Fruit fly (Drosophila melanogaster) whole organism, embryonic: Measurements from ENCODE around the gene CG13365.

Experiments
- CG10959 ChIP-seq: fragments of 200-800 bp; sonication (Bioruptor generic); IDR thresholded peaks from 2 replicates; pipeline ENCODE4 v1.3.6; 2022; ENCODE audit warnings: missing biosample characterization, missing genetic modification characterization
- CG12744 ChIP-seq: fragments of 200-800 bp; sonication (Bioruptor generic); optimal IDR thresholded peaks from 2 replicates; lab custom pipeline; 2016; ENCODE audit warnings: missing biosample characterization, missing genetic modification characterization
- CG13424 ChIP-seq: fragments of 200-800 bp; sonication (Bioruptor generic); optimal IDR thresholded peaks from 2 replicates; lab custom pipeline; 2019; ENCODE audit warnings: missing biosample characterization, mild to moderate bottlenecking, missing genetic modification characterization, moderate library complexity
- CG15479 ChIP-seq: fragments of 200-800 bp; sonication (Bioruptor generic); optimal IDR thresholded peaks from 3 replicates; lab custom pipeline; 2019; ENCODE audit warnings: missing biosample characterization, mild to moderate bottlenecking, missing genetic modification characterization, moderate library complexity
- CG16779 ChIP-seq: fragments of 200-800 bp; sonication (Bioruptor generic); IDR thresholded peaks from 2 replicates; pipeline ENCODE4 v1.3.6; 2022; ENCODE audit warnings: missing biosample characterization, missing genetic modification characterization
- CG17186 ChIP-seq: fragments of 200-800 bp; sonication (Bioruptor generic); optimal IDR thresholded peaks from 3 replicates; lab custom pipeline; 2017; ENCODE audit warnings: missing biosample characterization, missing genetic modification reagents, missing genetic modification characterization
- CG1792 ChIP-seq: fragments of 200-800 bp; sonication (Bioruptor generic); optimal IDR thresholded peaks from 2 replicates; lab custom pipeline; 2016; ENCODE audit warnings: missing biosample characterization, missing genetic modification characterization
- CG31388 ChIP-seq: fragments of 200-800 bp; sonication (Bioruptor generic); optimal IDR thresholded peaks from 2 replicates; lab custom pipeline; 2016; ENCODE audit warnings: missing biosample characterization, missing genetic modification characterization
- CG3995 ChIP-seq: fragments of 200-800 bp; sonication (Bioruptor generic); optimal IDR thresholded peaks from 3 replicates; lab custom pipeline; 2016; ENCODE audit warnings: missing biosample characterization, missing genetic modification characterization
- CG4360 ChIP-seq: fragments of 200-800 bp; sonication (Bioruptor generic); IDR thresholded peaks from 2 replicates; pipeline ENCODE4 v1.3.6; 2022; ENCODE audit warnings: missing biosample characterization, missing genetic modification characterization
- CG4617 ChIP-seq: fragments of 200-800 bp; sonication (Bioruptor generic); optimal IDR thresholded peaks from 3 replicates; lab custom pipeline; 2016; ENCODE audit warnings: missing biosample characterization, missing genetic modification characterization, borderline replicate concordance
- CG4854 ChIP-seq: fragments of 200-800 bp; sonication (Bioruptor generic); optimal IDR thresholded peaks from 2 replicates; lab custom pipeline; 2016; ENCODE audit warnings: missing biosample characterization, missing genetic modification characterization, inconsistent platforms
- CG7928 ChIP-seq: fragments of 200-800 bp; sonication (Bioruptor generic); optimal IDR thresholded peaks from 2 replicates; lab custom pipeline; 2017; ENCODE audit warnings: missing biosample characterization, mild to moderate bottlenecking, missing genetic modification characterization
- CG8281 ChIP-seq: fragments of 200-800 bp; sonication (Bioruptor generic); optimal IDR thresholded peaks from 2 replicates; lab custom pipeline; 2018; ENCODE audit warnings: missing biosample characterization, mild to moderate bottlenecking, missing genetic modification characterization, moderate library complexity
- CG9215 ChIP-seq: fragments of 200-800 bp; sonication (Bioruptor generic); IDR thresholded peaks from 2 replicates; pipeline ENCODE4 v1.3.6; 2022; ENCODE audit warnings: missing biosample characterization, missing genetic modification characterization
- Chrac-16 ChIP-seq: fragments of 200-800 bp; sonication (Bioruptor generic); optimal IDR thresholded peaks from 3 replicates; lab custom pipeline; 2016; ENCODE audit warnings: missing biosample characterization, missing genetic modification characterization
- D19A ChIP-seq: fragments of 200-800 bp; optimal IDR thresholded peaks from 3 replicates; lab custom pipeline; 2019; ENCODE audit warnings: missing biosample characterization, mild to moderate bottlenecking, missing genetic modification characterization, moderate library complexity
- Gug ChIP-seq: fragments of 200-800 bp; sonication (Bioruptor generic); IDR thresholded peaks from 4 replicates; pipeline ENCODE4 v1.3.6; 2022; ENCODE audit warnings: missing biosample characterization, missing genetic modification characterization
- HmgZ ChIP-seq: fragments of 200-800 bp; sonication (Bioruptor generic); optimal IDR thresholded peaks from 2 replicates; lab custom pipeline; 2018; ENCODE audit warnings: missing biosample characterization, mild to moderate bottlenecking, missing genetic modification characterization
- Hsf ChIP-seq: fragments of 200-800 bp; sonication (Bioruptor generic); optimal IDR thresholded peaks from 3 replicates; lab custom pipeline; 2016; ENCODE audit warnings: missing biosample characterization, missing genetic modification characterization
- Max ChIP-seq: fragments of 200-800 bp; sonication (Bioruptor generic); optimal IDR thresholded peaks from 2 replicates; lab custom pipeline; 2016; ENCODE audit warnings: missing biosample characterization, mild to moderate bottlenecking, missing genetic modification characterization
- Med ChIP-seq: fragments of 200-800 bp; sonication (Bioruptor generic); peaks from one replicate; lab custom pipeline; 2016; ENCODE audit warnings: missing biosample characterization, missing genetic modification characterization, mild to moderate bottlenecking, inconsistent platforms, moderate library complexity
- Myb ChIP-seq: fragments of 200-800 bp; sonication (Bioruptor generic); optimal IDR thresholded peaks from 2 replicates; lab custom pipeline; 2016; ENCODE audit warnings: missing biosample characterization, missing genetic modification characterization
- Nf-YC ChIP-seq: fragments of 200-800 bp; optimal IDR thresholded peaks from 3 replicates; lab custom pipeline; 2019; ENCODE audit warnings: missing biosample characterization, mild to moderate bottlenecking, missing genetic modification characterization, moderate library complexity
- Poxn ChIP-seq: fragments of 200-800 bp; sonication (Bioruptor generic); IDR thresholded peaks from 2 replicates; pipeline ENCODE4 v1.3.6; 2022; ENCODE audit warnings: missing biosample characterization, missing genetic modification characterization
- Rfx ChIP-seq: fragments of 200-800 bp; sonication (Bioruptor generic); IDR thresholded peaks from 2 replicates; pipeline ENCODE4 v1.3.6; 2022; ENCODE audit warnings: missing biosample characterization, missing genetic modification characterization
- Side ChIP-seq: fragments of 200-800 bp; sonication (Bioruptor generic); optimal IDR thresholded peaks from 2 replicates; lab custom pipeline; 2016; ENCODE audit warnings: missing biosample characterization, missing genetic modification characterization
- Sin3A ChIP-seq: fragments of >200 bp; optimal IDR thresholded peaks from 2 replicates; lab custom pipeline; 2018
- Six4 ChIP-seq: fragments of 200-800 bp; sonication (Bioruptor generic); optimal IDR thresholded peaks from 2 replicates; lab custom pipeline; 2016; ENCODE audit warnings: missing biosample characterization, missing genetic modification characterization
- Xbp1 ChIP-seq: fragments of 200-800 bp; sonication (Bioruptor generic); optimal IDR thresholded peaks from 3 replicates; lab custom pipeline; 2016; ENCODE audit warnings: missing biosample characterization, mild to moderate bottlenecking, missing genetic modification characterization
- bab2 ChIP-seq: fragments of 200-800 bp; sonication (Bioruptor generic); optimal IDR thresholded peaks from 2 replicates; lab custom pipeline; 2016; ENCODE audit warnings: missing biosample characterization, missing genetic modification characterization
- bigmax ChIP-seq: fragments of 200-800 bp; sonication (Bioruptor generic); optimal IDR thresholded peaks from 2 replicates; lab custom pipeline; 2018; ENCODE audit warnings: missing biosample characterization, mild to moderate bottlenecking, missing genetic modification characterization
- chm ChIP-seq: fragments of 200-800 bp; sonication (Bioruptor generic); IDR thresholded peaks from 2 replicates; pipeline ENCODE4 v1.3.6; 2022; ENCODE audit warnings: missing biosample characterization, missing genetic modification characterization
- chn ChIP-seq: fragments of 200-800 bp; sonication (Bioruptor generic); optimal IDR thresholded peaks from 2 replicates; lab custom pipeline; 2016; ENCODE audit warnings: missing biosample characterization, missing genetic modification characterization
- da ChIP-seq: fragments of 200-800 bp; sonication (Bioruptor generic); optimal IDR thresholded peaks from 2 replicates; lab custom pipeline; 2016; ENCODE audit warnings: missing biosample characterization, missing genetic modification characterization
- fd64A ChIP-seq: fragments of 200-800 bp; sonication (Bioruptor generic); optimal IDR thresholded peaks from 3 replicates; lab custom pipeline; 2018; ENCODE audit warnings: missing biosample characterization, mild to moderate bottlenecking, missing genetic modification characterization
- fu2 ChIP-seq: fragments of 200-800 bp; sonication (Bioruptor generic); optimal IDR thresholded peaks from 2 replicates; lab custom pipeline; 2016; ENCODE audit warnings: missing biosample characterization, missing genetic modification characterization
- grau ChIP-seq: fragments of 200-800 bp; optimal IDR thresholded peaks from 3 replicates; lab custom pipeline; 2019; ENCODE audit warnings: missing biosample characterization, mild to moderate bottlenecking, missing genetic modification characterization, moderate library complexity
- grn ChIP-seq: fragments of 200-800 bp; sonication (Bioruptor generic); optimal IDR thresholded peaks from 3 replicates; lab custom pipeline; 2017; ENCODE audit warnings: missing biosample characterization, missing genetic modification characterization
- insv ChIP-seq, 2 experiments: fragments of 200-800 bp; sonication (Bioruptor generic); optimal IDR thresholded peaks; 3 replicates each; lab custom pipeline; 2016 to 2018; ENCODE audit warnings: missing biosample characterization in 2 of 2, missing genetic modification characterization in 2 of 2
- jumu ChIP-seq: fragments of 200-800 bp; sonication (Bioruptor generic); optimal IDR thresholded peaks from 3 replicates; lab custom pipeline; 2016; ENCODE audit warnings: missing biosample characterization, missing genetic modification characterization
- nmo ChIP-seq: fragments of 200-800 bp; sonication (Bioruptor generic); optimal IDR thresholded peaks from 2 replicates; lab custom pipeline; 2018; ENCODE audit warnings: missing biosample characterization, mild to moderate bottlenecking, missing genetic modification characterization, moderate library complexity
- onecut ChIP-seq: fragments of 200-800 bp; sonication (Bioruptor generic); IDR thresholded peaks from 2 replicates; pipeline ENCODE4 v1.3.6; 2022; ENCODE audit warnings: missing biosample characterization, missing genetic modification characterization
- pzg ChIP-seq: fragments of 200-800 bp; sonication (Bioruptor generic); optimal IDR thresholded peaks from 3 replicates; lab custom pipeline; 2018; ENCODE audit warnings: missing biosample characterization, mild to moderate bottlenecking, missing genetic modification characterization, moderate library complexity
- ranshi ChIP-seq: fragments of 200-800 bp; sonication (Bioruptor generic); IDR thresholded peaks from 2 replicates; pipeline ENCODE4 v1.3.6; 2022; ENCODE audit warnings: missing biosample characterization, missing genetic modification characterization
- sens ChIP-seq: fragments of 200-800 bp; sonication (Bioruptor generic); peaks from one replicate; lab custom pipeline; 2016; ENCODE audit warnings: missing biosample characterization, missing genetic modification characterization
- shn ChIP-seq: fragments of 200-800 bp; sonication (Bioruptor generic); optimal IDR thresholded peaks from 3 replicates; lab custom pipeline; 2016; ENCODE audit warnings: missing biosample characterization, missing genetic modification characterization
- vfl ChIP-seq: fragments of 200-800 bp; sonication (Bioruptor generic); optimal IDR thresholded peaks from 2 replicates; lab custom pipeline; 2016; ENCODE audit warnings: missing biosample characterization, missing genetic modification characterization
- wor ChIP-seq: fragments of 200-800 bp; sonication (Bioruptor generic); IDR thresholded peaks from 2 replicates; pipeline ENCODE4 v1.3.6; 2022; ENCODE audit warnings: missing biosample characterization, missing genetic modification characterization
- zf30C ChIP-seq: fragments of 200-800 bp; sonication (Bioruptor generic); optimal IDR thresholded peaks from 3 replicates; lab custom pipeline; 2018; ENCODE audit warnings: missing biosample characterization, mild to moderate bottlenecking, missing genetic modification characterization

CG13365 gene

dm6 chrX:620102-620430 is 949 bp downstream of the CG13365 start, which contains the start of gene spdi (continued):
- TF ChIP-seq Nf-YC (tag; lab: Kevin White, UChicago) (peak; percentile 66), Myb (GFP tag; lab: Kevin White, UChicago) (peak; percentile 58), CG13424 (no peak), fd64A (GFP tag; lab: Kevin White, UChicago) (no peak), CG4854 (no peak), shn (GFP tag; lab: Kevin White, UChicago) (no peak), Sin3A (lab: Kevin White, UChicago) (peak; percentile 39), Max (no peak), CG7928 (GFP tag; lab: Kevin White, UChicago) (no peak), CG12744 (GFP tag; lab: Kevin White, UChicago) (no peak), nmo (GFP tag; lab: Kevin White, UChicago) (no peak), Hsf (GFP tag; lab: Kevin White, UChicago) (no peak)

- no peak for TF ChIP-seq CG9215
- TF ChIP-seq CG8281 (tag; lab: Kevin White, UChicago), result no peak
- TF ChIP-seq CG3995 (GFP tag; lab: Kevin White, UChicago), result peak; percentile 74
- TF ChIP-seq CG31388 (GFP tag; lab: Kevin White, UChicago), result no peak
- 0 out of 2 replicates have a peak, but pooled peaks have one; percentile 22 for TF ChIP-seq chm
- TF ChIP-seq Six4 (GFP tag; lab: Kevin White, UChicago), result no peak
- no peak for TF ChIP-seq bigmax (GFP tag; lab: Kevin White, UChicago)
- peak; percentile 47 for TF ChIP-seq zf30C
- TF ChIP-seq grn (GFP tag; lab: Kevin White, UChicago), result no peak
- TF ChIP-seq CG15479 (GFP tag; lab: Kevin White, UChicago), result peak; percentile 44
- no peak for TF ChIP-seq onecut
- TF ChIP-seq CG10959 (GFP tag; lab: Robert Waterston, UW), result no peak
- peak; percentile 5 for TF ChIP-seq Med (GFP tag; lab: Kevin White, UChicago)
- no peak for TF ChIP-seq da (GFP tag; lab: Kevin White, UChicago)
- TF ChIP-seq Side (GFP tag; lab: Kevin White, UChicago), result no peak
- peak; percentile 34 to 84 for TF ChIP-seq insv (GFP tag; optimal IDR thresholded peaks at IDR 0.05; lab: Kevin White, UChicago)
- TF ChIP-seq Gug (GFP tag; lab: Robert Waterston, UW), result no peak
Observed at dm6 chrX:619220-620101, 1.6 kb downstream of the CG13365 start.

- TF ChIP-seq ranshi (GFP tag; lab: Robert Waterston, UW) (peak; percentile 18; the same call in 1 of the 2 replicates), CG16779 (GFP tag; lab: Robert Waterston, UW) (no peak), pzg (GFP tag; lab: Kevin White, UChicago) (no peak), bab2 (GFP tag; lab: Kevin White, UChicago) (peak; percentile 48), HmgZ (tag; lab: Kevin White, UChicago) (no peak), chn (GFP tag; lab: Kevin White, UChicago) (peak; percentile 17), CG17186 (no peak), sens (GFP tag; lab: Kevin White, UChicago) (peak; percentile 72), Poxn (GFP tag; lab: Robert Waterston, UW) (no peak), grau (peak; percentile 45), D19A (tag; lab: Kevin White, UChicago) (peak; percentile 34), jumu (GFP tag; lab: Kevin White, UChicago) (no peak), wor (GFP tag; lab: Robert Waterston, UW) (no peak), CG4617 (no peak), vfl (peak; percentile 35), Chrac-16 (GFP tag; lab: Kevin White, UChicago) (peak; percentile 35), fu2 (GFP tag; lab: Kevin White, UChicago) (no peak), Nf-YC (tag; lab: Kevin White, UChicago) (no peak), CG4360 (GFP tag; lab: Robert Waterston, UW) (no peak), Rfx (GFP tag; lab: Robert Waterston, UW) (peak; percentile 24; the same call in 1 of the 2 replicates), CG1792 (GFP tag; lab: Kevin White, UChicago) (peak; percentile 1), Xbp1 (GFP tag; lab: Kevin White, UChicago) (peak; percentile 24)
Observed at dm6 chrX:618583-618982, 2.4 kb downstream of the CG13365 start.
